Worm (Caenorhabditis elegans): Measurements from ENCODE around the gene srx-86.

ce11 chrV:11532535-11532853 is 30.2 kb upstream of the srx-86 start:
- TF ChIP-seq B0035.1 (tag; optimal IDR thresholded peaks at IDR 0.05) = no peak
- no peak for TF ChIP-seq sdz-38 (tag; optimal IDR thresholded peaks at IDR 0.05)
- no peak for TF ChIP-seq somi-1 (GFP tag; optimal IDR thresholded peaks at IDR 0.05)
- no peak for TF ChIP-seq snpc-4 (GFP tag; optimal IDR thresholded peaks at IDR 0.05)
- TF ChIP-seq snpc-4 (tag; optimal IDR thresholded peaks at IDR 0.05) = no peak
- no peak for TF ChIP-seq F49E8.2 (tag; optimal IDR thresholded peaks at IDR 0.05; ENCODE audit: insufficient read depth)
- no peak for TF ChIP-seq unc-62 (GFP tag; optimal IDR thresholded peaks at IDR 0.05)
- TF ChIP-seq lin-54 (GFP tag; optimal IDR thresholded peaks at IDR 0.05) = no peak
- no peak for TF ChIP-seq F52B5.7 (tag; optimal IDR thresholded peaks at IDR 0.05)
- TF ChIP-seq ama-1 (optimal IDR thresholded peaks at IDR 0.05) = peak; percentile 52
- TF ChIP-seq ama-1 (GFP tag; optimal IDR thresholded peaks at IDR 0.05) = no peak
- no peak for TF ChIP-seq bed-1 (GFP tag; IDR thresholded peaks at IDR 0.05)
- no peak for TF ChIP-seq zfh-2 (GFP tag; conservative IDR thresholded peaks at IDR 0.05)
- no peak for TF ChIP-seq ets-4 (GFP tag; optimal IDR thresholded peaks at IDR 0.05)
- TF ChIP-seq hlh-26 (GFP tag; conservative IDR thresholded peaks at IDR 0.05) = no peak
